Fruit fly (Drosophila melanogaster) whole organism, embryonic: ENCODE data around the gene RpL27A.
A peak's percentile ranks its signal among the peaks of the same experiment; 100 is the strongest.

Source experiments
- Abd-B ChIP-seq: fragments of 200-800 bp; sonication (Bioruptor generic); optimal IDR thresholded peaks from 2 replicates; lab custom pipeline; 2018; ENCODE audit warnings: missing biosample characterization, mild to moderate bottlenecking, missing genetic modification characterization, moderate library complexity
- Atf3 ChIP-seq: fragments of 200-800 bp; sonication (Bioruptor generic); optimal IDR thresholded peaks from 3 replicates; lab custom pipeline; 2016; ENCODE audit warnings: missing biosample characterization, missing genetic modification characterization
- CG10366 ChIP-seq: fragments of 200-800 bp; sonication (Bioruptor generic); IDR thresholded peaks from 2 replicates; pipeline ENCODE4 v1.3.6; 2022; ENCODE audit warnings: missing biosample characterization, missing genetic modification characterization
- CG12071 ChIP-seq: fragments of 200-800 bp; sonication (Bioruptor generic); optimal IDR thresholded peaks from 3 replicates; lab custom pipeline; 2018; ENCODE audit warnings: missing biosample characterization, mild to moderate bottlenecking, missing genetic modification characterization
- CG12659 ChIP-seq: fragments of 200-800 bp; sonication (Bioruptor generic); optimal IDR thresholded peaks from 3 replicates; lab custom pipeline; 2017; ENCODE audit warnings: mild to moderate bottlenecking, missing biosample characterization, missing genetic modification reagents, missing genetic modification characterization
- CG12769 ChIP-seq: fragments of 200-800 bp; sonication (Bioruptor generic); optimal IDR thresholded peaks from 2 replicates; lab custom pipeline; 2019; ENCODE audit warnings: missing biosample characterization, mild to moderate bottlenecking, missing genetic modification characterization, moderate library complexity
- CG13775 ChIP-seq: fragments of 200-800 bp; sonication (Bioruptor generic); optimal IDR thresholded peaks from 3 replicates; lab custom pipeline; 2017; ENCODE audit warnings: missing biosample characterization, mild to moderate bottlenecking, missing genetic modification characterization
- CG15269 ChIP-seq: fragments of 200-800 bp; sonication (Bioruptor generic); optimal IDR thresholded peaks from 2 replicates; lab custom pipeline; 2018; ENCODE audit warnings: missing biosample characterization, mild to moderate bottlenecking, missing genetic modification characterization, moderate library complexity
- CG16779 ChIP-seq: fragments of 200-800 bp; sonication (Bioruptor generic); IDR thresholded peaks from 2 replicates; pipeline ENCODE4 v1.3.6; 2022; ENCODE audit warnings: missing biosample characterization, missing genetic modification characterization
- CG17328 ChIP-seq: fragments of 200-800 bp; sonication (Bioruptor generic); IDR thresholded peaks from 2 replicates; pipeline ENCODE4 v1.3.6; 2022; ENCODE audit warnings: missing biosample characterization, missing genetic modification characterization
- CG17361 ChIP-seq: fragments of 200-800 bp; sonication (Bioruptor generic); IDR thresholded peaks from 3 replicates; pipeline ENCODE4 v1.3.6; 2022; ENCODE audit warnings: missing biosample characterization, missing genetic modification characterization
- CG17802 ChIP-seq: fragments of 200-800 bp; sonication (Bioruptor generic); optimal IDR thresholded peaks from 2 replicates; lab custom pipeline; 2018; ENCODE audit warnings: missing biosample characterization, mild to moderate bottlenecking, missing genetic modification characterization, moderate library complexity
- CG17829 ChIP-seq: fragments of 200-800 bp; optimal IDR thresholded peaks from 2 replicates; lab custom pipeline; 2019; ENCODE audit warnings: missing biosample characterization, mild to moderate bottlenecking, missing genetic modification characterization, moderate library complexity
- CG17912 ChIP-seq: fragments of 200-800 bp; sonication (Bioruptor generic); optimal IDR thresholded peaks from 2 replicates; lab custom pipeline; 2018; ENCODE audit warnings: missing biosample characterization, mild to moderate bottlenecking, missing genetic modification characterization
- CG33213 ChIP-seq: fragments of 200-800 bp; sonication (Bioruptor generic); optimal IDR thresholded peaks from 3 replicates; lab custom pipeline; 2016; ENCODE audit warnings: missing biosample characterization, missing genetic modification characterization
- CG7556 ChIP-seq: fragments of 200-800 bp; sonication (Bioruptor generic); optimal IDR thresholded peaks from 2 replicates; lab custom pipeline; 2017; ENCODE audit warnings: missing biosample characterization, mild to moderate bottlenecking, missing genetic modification characterization
- CG9797 ChIP-seq: fragments of 200-800 bp; sonication (Bioruptor generic); optimal IDR thresholded peaks from 3 replicates; lab custom pipeline; 2018; ENCODE audit warnings: missing biosample characterization, mild to moderate bottlenecking, missing genetic modification characterization
- Chrac-16 ChIP-seq: fragments of 200-800 bp; sonication (Bioruptor generic); optimal IDR thresholded peaks from 3 replicates; lab custom pipeline; 2016; ENCODE audit warnings: missing biosample characterization, missing genetic modification characterization
- Deaf1 ChIP-seq: fragments of 200-800 bp; optimal IDR thresholded peaks from 3 replicates; lab custom pipeline; 2019; ENCODE audit warnings: missing biosample characterization, mild to moderate bottlenecking, missing genetic modification characterization, moderate library complexity
- Dp ChIP-seq: fragments of 200-800 bp; sonication (Bioruptor generic); optimal IDR thresholded peaks from 2 replicates; lab custom pipeline; 2018; ENCODE audit warnings: missing biosample characterization, mild to moderate bottlenecking, missing genetic modification characterization, moderate library complexity
- Drgx ChIP-seq: fragments of 200-800 bp; sonication (Bioruptor generic); IDR thresholded peaks from 2 replicates; pipeline ENCODE4 v1.3.6; 2022; ENCODE audit warnings: missing biosample characterization, missing genetic modification characterization
- Elba2 ChIP-seq: fragments of 200-800 bp; sonication (Bioruptor generic); optimal IDR thresholded peaks from 3 replicates; lab custom pipeline; 2016; ENCODE audit warnings: missing biosample characterization, missing genetic modification characterization
- Fer2 ChIP-seq: fragments of 200-800 bp; sonication (Bioruptor generic); optimal IDR thresholded peaks from 2 replicates; lab custom pipeline; 2018; ENCODE audit warnings: missing biosample characterization, mild to moderate bottlenecking, missing genetic modification characterization, moderate library complexity
- Kr ChIP-seq: fragments of 200-800 bp; sonication (Bioruptor generic); optimal IDR thresholded peaks from 2 replicates; lab custom pipeline; 2017; ENCODE audit warnings: missing biosample characterization, mild to moderate bottlenecking, missing genetic modification characterization
- Mes4 ChIP-seq: fragments of 200-800 bp; sonication (Bioruptor generic); optimal IDR thresholded peaks from 2 replicates; lab custom pipeline; 2016; ENCODE audit warnings: missing biosample characterization, missing genetic modification characterization
- Rx ChIP-seq: fragments of 200-800 bp; sonication (Bioruptor generic); IDR thresholded peaks from 2 replicates; pipeline ENCODE4 v1.3.6; 2022; ENCODE audit warnings: missing biosample characterization, missing genetic modification characterization
- Sin3A ChIP-seq: fragments of >200 bp; optimal IDR thresholded peaks from 2 replicates; lab custom pipeline; 2018
- Ssrp ChIP-seq: fragments of 200-800 bp; sonication (Bioruptor generic); optimal IDR thresholded peaks from 2 replicates; lab custom pipeline; 2018; ENCODE audit warnings: missing biosample characterization, mild to moderate bottlenecking, missing genetic modification characterization, moderate library complexity
- Xbp1 ChIP-seq: fragments of 200-800 bp; sonication (Bioruptor generic); optimal IDR thresholded peaks from 3 replicates; lab custom pipeline; 2016; ENCODE audit warnings: missing biosample characterization, mild to moderate bottlenecking, missing genetic modification characterization
- ase ChIP-seq: fragments of 200-800 bp; sonication (Bioruptor generic); IDR thresholded peaks from 3 replicates; pipeline ENCODE4 v1.3.6; 2022; ENCODE audit warnings: missing biosample characterization, missing genetic modification characterization
- ci ChIP-seq: fragments of 200-800 bp; sonication (Bioruptor generic); IDR thresholded peaks from 3 replicates; pipeline ENCODE4 v1.3.6; 2022; ENCODE audit warnings: missing biosample characterization, missing genetic modification characterization
- croc ChIP-seq: fragments of 200-800 bp; sonication (Bioruptor generic); conservative IDR thresholded peaks from 3 replicates; pipeline ENCODE4 v1.3.6; 2022; ENCODE audit warnings: missing biosample characterization, missing genetic modification characterization
- fd3F ChIP-seq: fragments of 200-800 bp; sonication (Bioruptor generic); optimal IDR thresholded peaks from 2 replicates; lab custom pipeline; 2018; ENCODE audit warnings: missing biosample characterization, mild to moderate bottlenecking, missing genetic modification characterization, moderate library complexity
- gsb-n ChIP-seq: fragments of 200-800 bp; sonication (Bioruptor generic); optimal IDR thresholded peaks from 3 replicates; lab custom pipeline; 2018; ENCODE audit warnings: missing biosample characterization, mild to moderate bottlenecking, missing genetic modification characterization
- hbn ChIP-seq: fragments of 200-800 bp; sonication (Bioruptor generic); IDR thresholded peaks from 2 replicates; pipeline ENCODE4 v1.3.6; 2022; ENCODE audit warnings: missing biosample characterization, missing genetic modification characterization; ENCODE audit not compliant: partially characterized antibody
- her ChIP-seq: fragments of 200-800 bp; sonication (Bioruptor generic); optimal IDR thresholded peaks from 2 replicates; lab custom pipeline; 2016; ENCODE audit warnings: missing biosample characterization, missing genetic modification characterization
- klu ChIP-seq: fragments of 200-800 bp; sonication (Bioruptor generic); IDR thresholded peaks from 2 replicates; pipeline ENCODE4 v1.3.6; 2022; ENCODE audit warnings: missing biosample characterization, missing genetic modification characterization
- knrl ChIP-seq: fragments of 200-800 bp; sonication (Bioruptor generic); IDR thresholded peaks from 3 replicates; pipeline ENCODE4 v1.3.6; 2022; ENCODE audit warnings: missing biosample characterization, missing genetic modification characterization; ENCODE audit not compliant: partially characterized antibody
- nau ChIP-seq: fragments of 200-800 bp; sonication (Bioruptor generic); optimal IDR thresholded peaks from 3 replicates; lab custom pipeline; 2017; ENCODE audit warnings: missing biosample characterization, mild to moderate bottlenecking, missing genetic modification characterization, missing genetic modification reagents
- oc ChIP-seq: fragments of 200-800 bp; sonication (Bioruptor generic); optimal IDR thresholded peaks from 2 replicates; lab custom pipeline; 2018; ENCODE audit warnings: missing biosample characterization, mild to moderate bottlenecking, missing genetic modification characterization, moderate library complexity
- pan ChIP-seq, 4 experiments: fragments of >200 bp in 3 of 4; fragments of 200-800 bp in 1 of 4; sonication (Bioruptor generic) in 1 of 4; optimal IDR thresholded peaks in 3 of 4; IDR thresholded peaks in 1 of 4; 2 replicates each; pipeline versions ENCODE4 v1.3.6 to Lab custom; 2017 to 2022; ENCODE audit warnings: missing biosample characterization in 2 of 4, missing genetic modification characterization in 2 of 4, mixed read lengths in 1 of 4
- pfk ChIP-seq: fragments of 200-800 bp; sonication (Bioruptor generic); optimal IDR thresholded peaks from 2 replicates; lab custom pipeline; 2018; ENCODE audit warnings: missing biosample characterization, mild to moderate bottlenecking, missing genetic modification characterization, moderate library complexity
- pum ChIP-seq: fragments of 200-800 bp; sonication (Bioruptor generic); optimal IDR thresholded peaks from 2 replicates; lab custom pipeline; 2016; ENCODE audit warnings: missing biosample characterization, missing genetic modification characterization
- sc ChIP-seq, 3 experiments: fragments of >200 bp in 2 of 3; fragments of 200-800 bp in 1 of 3; sonication (Bioruptor generic) in 1 of 3; optimal IDR thresholded peaks; 2 replicates in 2 of 3; 3 replicates in 1 of 3; lab custom pipeline; 2017; ENCODE audit warnings: mild to moderate bottlenecking in 1 of 3, missing biosample characterization in 1 of 3, missing genetic modification characterization in 1 of 3, missing genetic modification reagents in 1 of 3
- ttk ChIP-seq: fragments of 200-800 bp; sonication (Bioruptor generic); IDR thresholded peaks from 2 replicates; pipeline ENCODE4 v2.1.2; 2022; ENCODE audit warnings: missing biosample characterization, missing genetic modification characterization
- twi ChIP-seq: fragments of 200-800 bp; optimal IDR thresholded peaks from 2 replicates; lab custom pipeline; 2019; ENCODE audit warnings: missing biosample characterization, mild to moderate bottlenecking, missing genetic modification characterization, moderate library complexity
- tx ChIP-seq: fragments of 200-800 bp; sonication (Bioruptor generic); optimal IDR thresholded peaks from 2 replicates; lab custom pipeline; 2016; ENCODE audit warnings: missing biosample characterization, missing genetic modification characterization

The RpL27A gene

DNA sequence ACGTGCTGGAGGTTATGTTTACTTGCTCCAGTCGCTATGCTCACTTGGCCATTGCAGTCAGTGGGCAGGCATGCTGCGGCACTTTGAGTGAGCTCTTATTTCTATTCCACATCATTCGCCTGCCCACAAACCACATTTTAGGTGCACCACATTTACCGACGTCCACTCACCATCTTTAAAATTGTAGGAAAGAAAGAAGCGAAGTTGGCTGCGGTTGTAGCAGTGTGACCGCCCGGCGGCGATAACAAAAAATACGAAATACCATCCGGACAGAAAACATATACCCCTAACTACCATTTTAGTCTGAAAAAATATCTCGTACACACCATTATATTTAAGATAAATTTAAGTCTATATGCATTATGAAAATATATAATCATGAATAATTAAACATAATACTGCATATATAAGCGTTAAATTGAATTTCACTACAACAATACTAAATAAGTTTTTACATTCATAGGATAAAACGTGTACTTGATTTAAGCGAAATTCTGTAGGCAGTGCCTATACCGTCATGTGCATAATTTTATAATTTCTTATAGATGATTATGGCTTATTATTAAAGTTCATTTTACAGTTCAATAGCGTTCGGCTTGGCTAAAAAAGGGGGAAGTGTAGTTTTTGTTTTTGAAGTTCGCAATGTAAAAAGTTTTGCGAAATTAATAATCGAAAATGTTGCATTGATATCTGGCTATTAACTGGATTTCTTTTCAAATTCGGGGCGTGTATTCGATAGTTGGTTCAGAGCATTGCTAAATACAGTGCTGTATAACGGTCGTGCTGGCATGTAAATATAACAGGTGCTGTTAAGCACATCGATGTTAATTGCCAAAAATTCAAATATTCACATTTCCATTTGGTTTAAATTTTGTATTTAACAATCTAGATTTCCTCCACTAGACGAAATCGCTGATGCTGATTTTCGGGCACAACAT is at the start of gene RpL27A (continued):
- TF ChIP-seq CG17912 (GFP tag; lab: Kevin White, UChicago) (peak; percentile 94), Sin3A (lab: Kevin White, UChicago) (peak; percentile 16), Deaf1 (tag; lab: Kevin White, UChicago) (peak; percentile 48), Drgx (GFP tag; lab: Robert Waterston, UW) (no peak), CG9797 (GFP tag; lab: Kevin White, UChicago) (peak; percentile 83), her (peak; percentile 71), CG33213 (peak; percentile 85), pfk (GFP tag; lab: Kevin White, UChicago) (peak; percentile 78), CG12071 (peak; percentile 91), Xbp1 (peak; percentile 79), CG17328 (peak; percentile 91), CG10366 (peak; percentile 73), ase (GFP tag; lab: Robert Waterston, UW) (peak; percentile 37; the same call in 1 of the 3 replicates), oc (peak; percentile 60), Ssrp (tag; lab: Kevin White, UChicago) (peak; percentile 43), CG13775 (GFP tag; lab: Kevin White, UChicago) (peak; percentile 82), Elba2 (no peak), knrl (GFP tag; lab: Robert Waterston, UW) (peak; percentile 65), Chrac-16 (peak; percentile 32), Dp (GFP tag; lab: Kevin White, UChicago) (peak; percentile 72), twi (tag; lab: Kevin White, UChicago) (peak; percentile 55), CG17802 (tag; lab: Kevin White, UChicago) (peak; percentile 82), Mes4 (GFP tag; lab: Kevin White, UChicago) (peak; percentile 87), hbn (GFP tag; lab: Robert Waterston, UW) (no peak), croc (GFP tag; lab: Robert Waterston, UW) (peak; percentile 24; the same call in 1 of the 3 replicates), gsb-n (tag; lab: Kevin White, UChicago) (peak; percentile 80), sc (optimal IDR thresholded peaks at IDR 0.05; lab: Kevin White, UChicago) (no peak), sc (GFP tag; optimal IDR thresholded peaks at IDR 0.05; lab: Kevin White, UChicago) (peak; percentile 63), Abd-B (GFP tag; lab: Kevin White, UChicago) (peak; percentile 47), Kr (GFP tag; lab: Kevin White, UChicago) (no peak), CG17829 (tag; lab: Kevin White, UChicago) (peak; percentile 60), CG16779 (GFP tag; lab: Robert Waterston, UW) (peak; percentile 77), tx (GFP tag; lab: Kevin White, UChicago) (no peak), klu (GFP tag; lab: Robert Waterston, UW) (peak; percentile 35; the same call in 1 of the 2 replicates), pan (optimal IDR thresholded peaks at IDR 0.05; lab: Kevin White, UChicago) (no peak), pan (GFP tag; optimal IDR thresholded peaks at IDR 0.05 in 1 of 2, IDR thresholded peaks at IDR 0.05 in 1 of 2) (peak in 1 of 2 experiments; percentile 78), CG12659 (GFP tag; lab: Kevin White, UChicago) (peak; percentile 92), ttk (GFP tag; lab: Robert Waterston, UW) (peak; percentile 80), Rx (peak; percentile 80), Fer2 (tag; lab: Kevin White, UChicago) (peak; percentile 30), pum (peak; percentile 4), CG12769 (peak; percentile 72), CG17361 (GFP tag; lab: Robert Waterston, UW) (peak; percentile 84), Atf3 (GFP tag; lab: Kevin White, UChicago) (peak; percentile 51), ci (GFP tag; lab: Robert Waterston, UW) (peak; percentile 97), nau (GFP tag; lab: Kevin White, UChicago) (peak; percentile 75), CG15269 (tag; lab: Kevin White, UChicago) (peak; percentile 75), CG7556 (peak; percentile 69), fd3F (GFP tag; lab: Kevin White, UChicago) (peak; percentile 68)
